Worm (Caenorhabditis elegans) whole organism, young adult: ENCODE measurements around the gene irld-21.

Experiments
- K11D2.4 ChIP-seq: fragments of 200-800 bp; sonication (Bioruptor generic); IDR thresholded peaks from 2 replicates; pipeline ENCODE4 v1.3.6; 2022; ENCODE audit warnings: missing genetic modification reagents, missing genetic modification characterization, missing compliant biosample characterization
- Y79H2A.3 ChIP-seq: fragments of 200-800 bp; sonication (Bioruptor generic); conservative IDR thresholded peaks from 2 replicates; pipeline ENCODE4 v1.3.6; 2022; ENCODE audit warnings: missing genetic modification reagents, missing genetic modification characterization, missing compliant biosample characterization
- attf-3 ChIP-seq: fragments of 200-800 bp; sonication (Bioruptor generic); conservative IDR thresholded peaks from 2 replicates; pipeline ENCODE4 v1.3.6; 2022; ENCODE audit warnings: missing genetic modification reagents, missing genetic modification characterization, missing compliant biosample characterization
- ceh-100 ChIP-seq: fragments of 200-800 bp; sonication (Bioruptor generic); IDR thresholded peaks from 2 replicates; pipeline ENCODE4 v1.3.6; 2022; ENCODE audit warnings: missing genetic modification reagents, missing genetic modification characterization, missing compliant biosample characterization
- dpl-1 ChIP-seq: fragments of 150-350 bp; optimal IDR thresholded peaks from 2 replicates; lab custom pipeline; 2014; ENCODE audit warnings: missing biosample characterization, missing genetic modification reagents, missing genetic modification characterization
- egl-18 ChIP-seq: fragments of 200-800 bp; sonication (Bioruptor generic); IDR thresholded peaks from 2 replicates; pipeline ENCODE4 v1.3.6; 2022; ENCODE audit warnings: missing genetic modification reagents, missing genetic modification characterization, missing compliant biosample characterization
- madf-10 ChIP-seq: sonication (generic microtip); optimal IDR thresholded peaks from 2 replicates; lab custom pipeline; 2016; ENCODE audit warnings: mild to moderate bottlenecking, missing genetic modification characterization, missing compliant biosample characterization
- nfya-1 ChIP-seq: sonication (generic microtip); optimal IDR thresholded peaks from 2 replicates; lab custom pipeline; 2017; ENCODE audit warnings: antibody characterized with exemption, missing compliant biosample characterization, missing genetic modification characterization, borderline replicate concordance; ENCODE audit not compliant: insufficient read depth
- sea-2 ChIP-seq: fragments of 200-800 bp; sonication (Bioruptor generic); IDR thresholded peaks from 2 replicates; pipeline ENCODE4 v1.3.6; 2022; ENCODE audit warnings: missing genetic modification characterization, missing compliant biosample characterization
- xnd-1 ChIP-seq: sonication (generic microtip); optimal IDR thresholded peaks from 2 replicates; lab custom pipeline; 2016; ENCODE audit warnings: missing genotype, missing genetic modification reagents, missing genetic modification characterization, missing compliant biosample characterization

ce11 chrIV:10143640-10144039 lies 21.5 kb upstream of the irld-21 start, which contains the start of gene msp-38:
- no peak for TF ChIP-seq egl-18 (GFP tag; lab: Robert Waterston, UW)
- TF ChIP-seq dpl-1 (GFP tag; lab: Kevin White, UChicago), result no peak
- no peak for TF ChIP-seq ceh-100 (GFP tag; lab: Robert Waterston, UW)
- no peak for TF ChIP-seq K11D2.4 (GFP tag; lab: Robert Waterston, UW)
- TF ChIP-seq Y79H2A.3 (GFP tag; lab: Robert Waterston, UW), result no peak
- no peak for TF ChIP-seq madf-10 (tag; lab: Kevin White, UChicago)
- TF ChIP-seq nfya-1, result no peak
- no peak for TF ChIP-seq xnd-1
- no peak for TF ChIP-seq attf-3 (GFP tag; lab: Robert Waterston, UW)
- no peak for TF ChIP-seq sea-2 (GFP tag; lab: Robert Waterston, UW)
